Worm (Caenorhabditis elegans): Measurements from ENCODE around the gene glb-6.

DNA sequence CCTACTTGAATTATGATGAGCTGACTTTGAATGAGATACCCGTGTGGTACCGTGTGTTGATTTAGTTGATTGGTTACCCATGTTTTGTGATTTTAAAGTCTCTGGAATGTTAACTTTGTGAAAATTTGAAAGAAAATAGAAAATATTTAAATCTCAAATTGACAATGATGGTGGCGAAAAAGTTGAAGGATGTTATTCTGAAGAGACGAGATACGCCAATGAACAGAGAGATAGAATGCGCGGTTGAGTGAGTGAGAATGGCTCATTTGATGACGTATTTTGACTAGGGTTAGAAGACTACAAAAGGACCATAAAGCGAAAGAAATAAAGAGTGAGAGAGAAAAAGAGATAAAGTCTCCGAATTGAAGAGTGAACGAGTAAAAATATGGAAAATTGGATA, at the start of gene glb-6:
- TF ChIP-seq ceh-9 (tag; optimal IDR thresholded peaks at IDR 0.05) (no peak), pqm-1 (tag; optimal IDR thresholded peaks at IDR 0.05) (no peak), sdc-2 (tag; optimal IDR thresholded peaks at IDR 0.05) (no peak), syd-9 (tag; optimal IDR thresholded peaks at IDR 0.05) (no peak), C38D4.7 (GFP tag; optimal IDR thresholded peaks at IDR 0.05) (no peak), ceh-18 (tag; optimal IDR thresholded peaks at IDR 0.05) (no peak), sox-4 (tag; optimal IDR thresholded peaks at IDR 0.05) (no peak), pha-4 (tag; optimal IDR thresholded peaks at IDR 0.05) (no peak), unc-86 (tag; optimal IDR thresholded peaks at IDR 0.05) (no peak)
